Worm (Caenorhabditis elegans) whole organism, late embryonic: Measurements from ENCODE around the gene syd-1.

Experiments used
- C08G9.2 ChIP-seq: sonication (generic microtip); optimal IDR thresholded peaks from 2 replicates; lab custom pipeline; 2016; ENCODE audit warnings: mild to moderate bottlenecking, missing genetic modification characterization, moderate library complexity, missing compliant biosample characterization
- ceh-9 ChIP-seq: sonication (generic microtip); optimal IDR thresholded peaks from 2 replicates; lab custom pipeline; 2016; ENCODE audit warnings: mild to moderate bottlenecking, missing genetic modification characterization, inconsistent platforms, missing compliant biosample characterization
- hlh-13 ChIP-seq: fragments of 200-800 bp; sonication (Bioruptor generic); optimal IDR thresholded peaks from 2 replicates; lab custom pipeline; 2018; ENCODE audit warnings: mild to moderate bottlenecking, missing genetic modification characterization, missing compliant biosample characterization
- madf-2 ChIP-seq: sonication (generic microtip); optimal IDR thresholded peaks from 2 replicates; lab custom pipeline; 2017; ENCODE audit warnings: missing genetic modification characterization, missing compliant biosample characterization
- nfya-1 ChIP-seq: sonication (generic microtip); optimal IDR thresholded peaks from 2 replicates; lab custom pipeline; 2017; ENCODE audit warnings: missing genetic modification characterization, mild to moderate bottlenecking, missing compliant biosample characterization, antibody characterized with exemption, moderate library complexity
- pqm-1 ChIP-seq: sonication (generic microtip); optimal IDR thresholded peaks from 2 replicates; lab custom pipeline; 2016; ENCODE audit warnings: missing genetic modification characterization, missing compliant biosample characterization
- ref-2 ChIP-seq: sonication (generic microtip); optimal IDR thresholded peaks from 2 replicates; lab custom pipeline; 2016; ENCODE audit warnings: missing genetic modification characterization, missing compliant biosample characterization
- rnt-1 ChIP-seq: sonication (generic microtip); optimal IDR thresholded peaks from 2 replicates; lab custom pipeline; 2016; ENCODE audit warnings: missing genetic modification characterization, missing compliant biosample characterization
- tbx-2 ChIP-seq: sonication (generic microtip); optimal IDR thresholded peaks from 2 replicates; lab custom pipeline; 2016; ENCODE audit warnings: missing genetic modification characterization, missing compliant biosample characterization

- TF ChIP-seq hlh-13 (GFP tag; lab: Kevin White, UChicago) = no peak
- no peak for TF ChIP-seq nfya-1 (tag; lab: Kevin White, UChicago)
- TF ChIP-seq tbx-2 (tag; lab: Kevin White, UChicago) = no peak
- no peak for TF ChIP-seq ref-2 (tag; lab: Kevin White, UChicago)
- TF ChIP-seq pqm-1 = no peak
- TF ChIP-seq ceh-9 (tag; lab: Kevin White, UChicago) = no peak
- no peak for TF ChIP-seq rnt-1 (tag; lab: Kevin White, UChicago)
- TF ChIP-seq madf-2 (tag; lab: Kevin White, UChicago) = no peak
- no peak for TF ChIP-seq C08G9.2
Measured at ce11 chrII:7543808-7544207, 50.9 kb downstream of the syd-1 start, which contains the start of gene rol-8.
